Fruit fly (Drosophila melanogaster): ENCODE results near the gene FIG4.

Gene FIG4

DNA sequence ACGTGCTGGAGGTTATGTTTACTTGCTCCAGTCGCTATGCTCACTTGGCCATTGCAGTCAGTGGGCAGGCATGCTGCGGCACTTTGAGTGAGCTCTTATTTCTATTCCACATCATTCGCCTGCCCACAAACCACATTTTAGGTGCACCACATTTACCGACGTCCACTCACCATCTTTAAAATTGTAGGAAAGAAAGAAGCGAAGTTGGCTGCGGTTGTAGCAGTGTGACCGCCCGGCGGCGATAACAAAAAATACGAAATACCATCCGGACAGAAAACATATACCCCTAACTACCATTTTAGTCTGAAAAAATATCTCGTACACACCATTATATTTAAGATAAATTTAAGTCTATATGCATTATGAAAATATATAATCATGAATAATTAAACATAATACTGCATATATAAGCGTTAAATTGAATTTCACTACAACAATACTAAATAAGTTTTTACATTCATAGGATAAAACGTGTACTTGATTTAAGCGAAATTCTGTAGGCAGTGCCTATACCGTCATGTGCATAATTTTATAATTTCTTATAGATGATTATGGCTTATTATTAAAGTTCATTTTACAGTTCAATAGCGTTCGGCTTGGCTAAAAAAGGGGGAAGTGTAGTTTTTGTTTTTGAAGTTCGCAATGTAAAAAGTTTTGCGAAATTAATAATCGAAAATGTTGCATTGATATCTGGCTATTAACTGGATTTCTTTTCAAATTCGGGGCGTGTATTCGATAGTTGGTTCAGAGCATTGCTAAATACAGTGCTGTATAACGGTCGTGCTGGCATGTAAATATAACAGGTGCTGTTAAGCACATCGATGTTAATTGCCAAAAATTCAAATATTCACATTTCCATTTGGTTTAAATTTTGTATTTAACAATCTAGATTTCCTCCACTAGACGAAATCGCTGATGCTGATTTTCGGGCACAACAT is 6.6 kb upstream of the FIG4 start, which contains the start of gene RpL27A:
Gene RpL27A, minus strand, starts transcription at position 246 of the 938 bp plus-strand sequence.
- TF ChIP-seq CG32121 (GFP tag; IDR thresholded peaks at IDR 0.05) (peak; percentile 47; the same call in 1 of the 2 replicates), CG12605 (GFP tag; IDR thresholded peaks at IDR 0.05) (peak; percentile 67), CG8301 (tag; optimal IDR thresholded peaks at IDR 0.05) (peak; percentile 5), CG15710 (tag; optimal IDR thresholded peaks at IDR 0.05) (peak; percentile 50), Pif1B (GFP tag; optimal IDR thresholded peaks at IDR 0.05) (no peak), CG14655 (GFP tag; optimal IDR thresholded peaks at IDR 0.05) (no peak), CG9948 (tag; optimal IDR thresholded peaks at IDR 0.05) (peak; percentile 41), CG34367 (tag; optimal IDR thresholded peaks at IDR 0.05) (peak; percentile 65), CG10348 (GFP tag; IDR thresholded peaks at IDR 0.05) (no peak), rn (GFP tag; IDR thresholded peaks at IDR 0.05) (no peak), gl (tag; optimal IDR thresholded peaks at IDR 0.05) (no peak), Snoo (tag; optimal IDR thresholded peaks at IDR 0.05) (peak; percentile 81), Ets98B (GFP tag; IDR thresholded peaks at IDR 0.05) (peak; percentile 32), CG8159 (tag; optimal IDR thresholded peaks at IDR 0.05) (peak; percentile 44), fd96Ca (GFP tag; IDR thresholded peaks at IDR 0.05) (peak; percentile 14; the same call in 1 of the 3 replicates), CG17806 (tag; optimal IDR thresholded peaks at IDR 0.05) (no peak), CG4496 (GFP tag; IDR thresholded peaks at IDR 0.05) (peak; percentile 84), CG13204 (GFP tag; optimal IDR thresholded peaks at IDR 0.05) (no peak), D1 (tag; optimal IDR thresholded peaks at IDR 0.05) (no peak), Pif1A (GFP tag; optimal IDR thresholded peaks at IDR 0.05) (no peak), EcR (GFP tag; optimal IDR thresholded peaks at IDR 0.05) (no peak)

DNA sequence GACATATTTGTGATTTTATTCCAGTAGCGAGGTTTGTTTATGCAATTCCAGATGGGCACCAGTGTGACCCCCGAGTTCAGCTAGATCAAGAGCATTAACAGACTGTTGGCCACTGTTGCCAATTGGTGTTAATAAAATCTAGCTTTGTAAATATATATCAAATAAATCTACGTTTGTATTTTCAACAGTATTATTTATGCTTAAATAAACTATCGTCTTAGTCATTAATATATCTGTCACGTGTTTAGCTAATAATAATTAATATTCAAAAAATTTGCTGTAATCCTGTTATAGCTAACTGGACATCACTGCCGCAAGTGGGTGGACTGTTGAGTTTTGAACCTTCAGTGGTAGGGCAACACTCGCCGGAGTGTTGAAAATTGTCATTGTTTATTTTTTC is 5.4 kb upstream of the FIG4 start, which contains the start of the genes mRpL27 and CG15435:
Gene mRpL27, minus strand, starts transcription at position 96 of the 400 bp plus-strand sequence.
Gene CG15435, plus strand, starts transcription at position 187 of the 400 bp plus-strand sequence.
- no peak for TF ChIP-seq D1 (tag; optimal IDR thresholded peaks at IDR 0.05)
- peak; percentile 8 for TF ChIP-seq CG15710 (tag; optimal IDR thresholded peaks at IDR 0.05)
- peak; percentile 22 for TF ChIP-seq EcR (GFP tag; optimal IDR thresholded peaks at IDR 0.05)

DNA sequence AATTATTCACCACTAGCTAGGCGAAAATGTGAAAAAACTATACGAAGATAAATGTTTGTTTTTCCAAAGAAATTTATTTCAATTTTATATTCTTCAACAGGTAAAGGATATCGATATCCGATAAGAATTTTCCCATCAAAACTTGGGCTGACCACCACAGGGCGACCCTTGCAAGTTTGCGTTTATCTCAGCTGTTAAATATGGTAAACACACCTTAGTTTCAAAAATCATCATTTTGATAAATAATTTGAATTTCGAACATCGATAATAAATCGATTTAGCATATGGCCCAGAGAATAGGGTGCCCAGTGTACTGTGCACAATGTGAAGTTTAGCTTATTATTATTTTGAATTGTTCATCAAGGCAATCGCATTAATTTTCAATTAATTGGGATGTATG is 1.7 kb upstream of the FIG4 start, which contains the start of the genes CG15443 and Paris:
Gene CG15443, minus strand, starts transcription at position 125 of the 400 bp plus-strand sequence.
Gene Paris, plus strand, starts transcription at position 289 of the 400 bp plus-strand sequence.
- TF ChIP-seq CG12605 (GFP tag; IDR thresholded peaks at IDR 0.05) (0 out of 2 replicates have a peak, but pooled peaks have one; percentile 39), D1 (tag; optimal IDR thresholded peaks at IDR 0.05) (no peak)

- no peak for TF ChIP-seq D1 (tag; optimal IDR thresholded peaks at IDR 0.05)
- no peak for TF ChIP-seq CG15710 (tag; optimal IDR thresholded peaks at IDR 0.05)
- no peak for TF ChIP-seq CG34367 (tag; optimal IDR thresholded peaks at IDR 0.05)
- no peak for TF ChIP-seq CG17806 (tag; optimal IDR thresholded peaks at IDR 0.05)
- no peak for TF ChIP-seq CG8301 (tag; optimal IDR thresholded peaks at IDR 0.05)
- TF ChIP-seq CG14655 (GFP tag; optimal IDR thresholded peaks at IDR 0.05), result no peak
- no peak for TF ChIP-seq Pif1B (GFP tag; optimal IDR thresholded peaks at IDR 0.05)
- TF ChIP-seq rn (GFP tag; IDR thresholded peaks at IDR 0.05), result no peak
These were observed 10.4 kb downstream of the FIG4 start for dm6 chr2L:4475422-4475821.

dm6 chr2L:4476672-4477273 is 11.8 kb downstream of the FIG4 start, which contains the start of gene ine:
Gene ine (minus strand): TSS chr2L:4477022.
- peak; percentile 64; the same call in 2 of the 3 replicates for TF ChIP-seq CG4496 (GFP tag; IDR thresholded peaks at IDR 0.05)
- peak; percentile 58; the same call in 2 of the 3 replicates for TF ChIP-seq fd96Ca (GFP tag; IDR thresholded peaks at IDR 0.05)
- peak; percentile 42; the same call in 1 of the 2 replicates for TF ChIP-seq CG32121 (GFP tag; IDR thresholded peaks at IDR 0.05)
- TF ChIP-seq CG12605 (GFP tag; IDR thresholded peaks at IDR 0.05), result peak; percentile 29; the same call in 1 of the 2 replicates
- TF ChIP-seq CG15710 (tag; optimal IDR thresholded peaks at IDR 0.05), result no peak
- TF ChIP-seq CG17806 (tag; optimal IDR thresholded peaks at IDR 0.05), result no peak
- no peak for TF ChIP-seq CG8159 (tag; optimal IDR thresholded peaks at IDR 0.05)
- peak; percentile 67; the same call in 1 of the 2 replicates for TF ChIP-seq Ets98B (GFP tag; IDR thresholded peaks at IDR 0.05)
- no peak for TF ChIP-seq Pif1B (GFP tag; optimal IDR thresholded peaks at IDR 0.05)
- TF ChIP-seq CG10348 (GFP tag; IDR thresholded peaks at IDR 0.05), result no peak

- TF ChIP-seq CG4496 (GFP tag; IDR thresholded peaks at IDR 0.05) (peak; percentile 32; the same call in 1 of the 3 replicates), CG13204 (GFP tag; optimal IDR thresholded peaks at IDR 0.05) (no peak)
These were observed 13.0 kb downstream of the FIG4 start for dm6 chr2L:4477978-4478377.
